Worm (Caenorhabditis elegans): Measurements from ENCODE around the gene clip-1.

clip-1 gene

DNA sequence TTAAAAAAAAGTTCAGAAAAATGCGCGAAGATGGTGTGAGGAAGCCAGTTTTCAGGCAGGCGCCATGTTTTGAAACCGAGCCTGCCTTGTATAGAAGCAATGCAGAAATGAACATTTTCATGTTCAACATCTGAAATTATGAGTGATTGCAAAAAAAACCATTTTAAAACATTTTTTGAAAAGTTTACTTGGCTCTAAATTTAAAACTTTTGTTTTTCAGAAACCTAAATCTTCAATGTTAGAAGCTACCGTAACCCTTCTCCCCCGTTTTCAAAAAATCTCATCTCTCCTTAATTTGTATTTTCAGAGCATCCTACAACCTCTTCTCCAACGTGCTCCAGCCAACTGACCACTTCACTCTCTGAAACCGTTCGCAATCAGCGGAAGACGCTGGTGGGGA, 12.6 kb upstream of the clip-1 start, which contains the start of gene fozi-1:
TSS of gene fozi-1 (plus strand) at position 301 of the 400 bp plus-strand sequence.
- TF ChIP-seq nhr-43 (tag; optimal IDR thresholded peaks at IDR 0.05; ENCODE audit: poor library complexity, severe bottlenecking) (no peak), ceh-9 (tag; optimal IDR thresholded peaks at IDR 0.05) (no peak), nhr-237 (tag; optimal IDR thresholded peaks at IDR 0.05) (no peak), aly-2 (tag; optimal IDR thresholded peaks at IDR 0.05) (no peak), fkh-2 (tag; optimal IDR thresholded peaks at IDR 0.05) (no peak)

DNA sequence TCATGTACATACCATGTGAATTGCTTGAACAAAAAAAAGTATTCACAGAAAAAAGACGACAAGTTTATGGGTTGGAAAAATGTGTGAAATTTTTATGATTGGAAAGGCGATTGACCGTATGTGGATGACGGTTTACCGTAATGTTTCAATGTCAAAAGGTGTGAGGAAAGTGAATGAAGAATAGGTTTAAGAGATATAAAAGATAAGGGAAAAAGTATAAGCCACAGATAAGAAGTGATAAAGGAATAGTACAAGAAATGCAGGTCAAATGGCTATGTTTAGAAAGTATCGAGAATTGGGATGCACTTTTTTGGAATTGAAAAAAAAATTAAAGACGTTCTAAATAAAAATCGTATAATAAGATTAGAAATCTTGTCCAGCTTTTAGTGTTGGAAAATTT, 8.9 kb upstream of the clip-1 start:
- TF ChIP-seq nhr-23 (tag; optimal IDR thresholded peaks at IDR 0.05) (peak; percentile 7), elt-3 (tag; optimal IDR thresholded peaks at IDR 0.05) (peak in 1 of 3 experiments; percentile 89), nhr-77 (tag; optimal IDR thresholded peaks at IDR 0.05) (no peak), fkh-2 (tag; optimal IDR thresholded peaks at IDR 0.05) (no peak), skn-1 (tag; optimal IDR thresholded peaks at IDR 0.05) (no peak), lin-15B (tag; optimal IDR thresholded peaks at IDR 0.05) (no peak), fos-1 (tag; optimal IDR thresholded peaks at IDR 0.05) (no peak), nhr-25 (tag; optimal IDR thresholded peaks at IDR 0.05) (peak; percentile 5), nhr-11 (tag; optimal IDR thresholded peaks at IDR 0.05) (no peak)

DNA sequence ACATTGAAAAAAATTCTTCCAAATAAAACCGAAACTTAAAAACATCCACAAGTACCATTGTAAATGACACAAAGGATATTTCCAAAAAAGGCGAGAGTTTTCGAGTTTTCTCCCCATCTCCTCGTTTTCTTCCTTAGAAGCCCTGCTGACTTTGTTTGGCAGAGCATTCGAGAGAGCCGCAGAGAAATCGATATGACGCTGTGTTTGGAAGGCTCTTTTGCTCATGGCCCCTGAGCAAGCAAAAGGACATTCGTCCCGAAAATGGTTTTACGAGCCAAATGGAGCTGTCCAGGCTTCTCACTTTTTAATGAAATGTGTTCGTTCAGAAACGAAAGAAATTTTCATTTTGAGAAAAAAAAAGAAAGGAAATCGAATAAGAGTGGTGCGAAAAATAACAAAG, 3.2 kb upstream of the clip-1 start:
- TF ChIP-seq nhr-28 (tag; optimal IDR thresholded peaks at IDR 0.05) (no peak), sea-2 (GFP tag; optimal IDR thresholded peaks at IDR 0.05) (peak; percentile 10), lin-39 (tag; optimal IDR thresholded peaks at IDR 0.05) (peak; percentile 51), nfya-1 (tag; optimal IDR thresholded peaks at IDR 0.05; ENCODE audit: insufficient read depth) (peak; percentile 53), fos-1 (tag; optimal IDR thresholded peaks at IDR 0.05) (no peak), egl-5 (tag; optimal IDR thresholded peaks at IDR 0.05) (peak; percentile 54), elt-1 (tag; optimal IDR thresholded peaks at IDR 0.05) (no peak), hmg-11 (tag; optimal IDR thresholded peaks at IDR 0.05) (peak; percentile 42), fkh-2 (tag; optimal IDR thresholded peaks at IDR 0.05) (no peak), mdl-1 (tag; optimal IDR thresholded peaks at IDR 0.05) (no peak), nhr-76 (tag; optimal IDR thresholded peaks at IDR 0.05) (no peak)

DNA sequence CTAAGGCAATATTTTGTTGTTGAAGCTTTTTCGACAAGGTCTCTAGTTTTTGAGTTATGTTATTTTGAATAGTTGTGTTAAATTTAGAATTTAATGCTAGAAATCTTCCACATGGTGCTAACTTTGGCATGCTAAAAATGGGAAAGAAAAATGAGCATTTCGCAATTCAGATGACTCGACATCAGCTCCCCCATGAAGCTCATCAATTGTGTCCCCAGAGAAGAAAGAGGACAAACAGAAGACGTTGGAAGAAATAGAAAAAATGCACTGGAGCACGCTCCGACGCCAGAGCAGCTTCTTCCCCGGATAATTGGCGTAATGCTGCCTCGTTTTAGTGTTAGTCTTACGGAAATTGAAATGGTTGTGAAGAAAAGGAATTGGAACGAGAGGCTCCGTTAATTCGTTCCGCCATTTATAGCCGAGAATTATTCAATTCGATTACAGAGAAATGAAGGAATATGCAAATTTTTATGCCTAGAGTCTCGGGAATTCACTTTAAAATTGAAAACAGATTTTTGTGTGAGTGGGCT, 2.6 kb upstream of the clip-1 start:
- peak; percentile 15 for TF ChIP-seq nfya-1 (tag; optimal IDR thresholded peaks at IDR 0.05; ENCODE audit: insufficient read depth)
- peak; percentile 59 for TF ChIP-seq lin-39 (tag; optimal IDR thresholded peaks at IDR 0.05)
- no peak for TF ChIP-seq snpc-4 (tag; optimal IDR thresholded peaks at IDR 0.05)
- no peak for TF ChIP-seq R02D3.7 (tag; optimal IDR thresholded peaks at IDR 0.05)

DNA sequence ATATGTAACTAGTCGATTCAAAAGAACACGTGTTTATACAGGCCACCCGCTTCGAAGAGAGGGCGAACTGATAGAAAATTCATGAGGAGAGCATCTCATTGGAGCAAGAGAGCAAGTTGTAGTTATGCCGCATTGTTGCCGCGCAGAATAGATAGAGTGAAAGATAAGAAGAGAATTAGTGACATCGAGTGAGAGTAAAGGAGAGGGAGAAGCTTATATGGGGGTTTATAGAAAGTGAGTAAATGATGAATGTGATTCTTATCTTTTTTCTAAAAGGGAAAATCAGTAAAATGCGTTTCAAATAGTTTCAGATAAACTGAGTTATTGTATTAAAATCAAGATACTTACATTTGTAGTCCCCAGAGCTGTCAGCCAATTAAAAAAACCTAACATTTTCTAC, 1.3 kb upstream of the clip-1 start:
- no peak for TF ChIP-seq ceh-28 (tag; optimal IDR thresholded peaks at IDR 0.05)
- TF ChIP-seq jun-1 (tag; optimal IDR thresholded peaks at IDR 0.05) = no peak
- TF ChIP-seq elt-2 (tag; optimal IDR thresholded peaks at IDR 0.05) = peak; percentile 65
- peak; percentile 88 for TF ChIP-seq elt-1 (tag; optimal IDR thresholded peaks at IDR 0.05)
- no peak for TF ChIP-seq nhr-43 (tag; optimal IDR thresholded peaks at IDR 0.05; ENCODE audit: poor library complexity, severe bottlenecking)
- no peak for TF ChIP-seq skn-1 (tag; optimal IDR thresholded peaks at IDR 0.05)
- TF ChIP-seq nfya-1 (tag; optimal IDR thresholded peaks at IDR 0.05; ENCODE audit: insufficient read depth) = peak; percentile 13
- no peak for TF ChIP-seq nhr-23 (tag; optimal IDR thresholded peaks at IDR 0.05)
- TF ChIP-seq pha-4 (tag; optimal IDR thresholded peaks at IDR 0.05) = peak; percentile 11
- TF ChIP-seq pqm-1 (tag; optimal IDR thresholded peaks at IDR 0.05) = peak; percentile 23
- TF ChIP-seq ceh-16 (tag; optimal IDR thresholded peaks at IDR 0.05) = no peak
- TF ChIP-seq mdl-1 (tag; optimal IDR thresholded peaks at IDR 0.05) = no peak
- no peak for TF ChIP-seq nhr-237 (tag; optimal IDR thresholded peaks at IDR 0.05)
- no peak for TF ChIP-seq ztf-11 (tag; optimal IDR thresholded peaks at IDR 0.05)
- TF ChIP-seq nhr-67 (tag; optimal IDR thresholded peaks at IDR 0.05) = no peak
- TF ChIP-seq unc-39 (tag; optimal IDR thresholded peaks at IDR 0.05) = no peak
- no peak for TF ChIP-seq ZK546.5 (tag; optimal IDR thresholded peaks at IDR 0.05)
